Fruit fly (Drosophila melanogaster) whole organism, embryonic: Measurements from ENCODE around the gene Utx.
A peak's percentile ranks its signal among the peaks of the same experiment; 100 is the strongest.

ENCODE experiments used
- ATbp ChIP-seq: fragments of 200-800 bp; sonication (Bioruptor generic); optimal IDR thresholded peaks from 2 replicates; lab custom pipeline; 2017; ENCODE audit warnings: missing biosample characterization, mild to moderate bottlenecking, missing genetic modification characterization, missing genetic modification reagents
- BEAF-32 ChIP-seq: fragments of 200-800 bp; sonication (Bioruptor generic); optimal IDR thresholded peaks from 3 replicates; lab custom pipeline; 2017; ENCODE audit warnings: missing biosample characterization, missing genetic modification characterization, mild to moderate bottlenecking, moderate library complexity, missing genetic modification reagents
- CG1024 ChIP-seq: fragments of 200-800 bp; sonication (Bioruptor generic); IDR thresholded peaks from 2 replicates; pipeline ENCODE4 v1.3.6; 2022; ENCODE audit warnings: missing biosample characterization, missing genetic modification characterization
- CG10565 ChIP-seq: fragments of 200-800 bp; sonication (Bioruptor generic); optimal IDR thresholded peaks from 3 replicates; lab custom pipeline; 2016; ENCODE audit warnings: missing biosample characterization, mild to moderate bottlenecking, missing genetic modification characterization
- CG11093 ChIP-seq: fragments of 200-800 bp; sonication (Bioruptor generic); IDR thresholded peaks from 3 replicates; pipeline ENCODE4 v1.3.6; 2022; ENCODE audit warnings: missing biosample characterization, missing genetic modification characterization
- CG13424 ChIP-seq: fragments of 200-800 bp; sonication (Bioruptor generic); optimal IDR thresholded peaks from 2 replicates; lab custom pipeline; 2019; ENCODE audit warnings: missing biosample characterization, mild to moderate bottlenecking, missing genetic modification characterization, moderate library complexity
- CG14050 ChIP-seq: fragments of 200-800 bp; sonication (Bioruptor generic); IDR thresholded peaks from 3 replicates; pipeline ENCODE4 v1.3.6; 2022; ENCODE audit warnings: missing biosample characterization, missing genetic modification characterization
- CG14860 ChIP-seq: fragments of 200-800 bp; sonication (Bioruptor generic); IDR thresholded peaks from 3 replicates; pipeline ENCODE4 v1.3.6; 2022; ENCODE audit warnings: missing biosample characterization, missing genetic modification characterization; ENCODE audit not compliant: partially characterized antibody
- CG1603 ChIP-seq: fragments of 200-800 bp; sonication (Bioruptor generic); optimal IDR thresholded peaks from 2 replicates; lab custom pipeline; 2019; ENCODE audit warnings: missing biosample characterization, mild to moderate bottlenecking, missing genetic modification characterization, moderate library complexity
- CG17361 ChIP-seq: fragments of 200-800 bp; sonication (Bioruptor generic); IDR thresholded peaks from 3 replicates; pipeline ENCODE4 v1.3.6; 2022; ENCODE audit warnings: missing biosample characterization, missing genetic modification characterization
- CG2875 ChIP-seq: fragments of 200-800 bp; sonication (Bioruptor generic); optimal IDR thresholded peaks from 2 replicates; lab custom pipeline; 2017; ENCODE audit warnings: missing biosample characterization, mild to moderate bottlenecking, missing genetic modification characterization, missing genetic modification reagents
- CG3281 ChIP-seq: fragments of 200-800 bp; sonication (Bioruptor generic); optimal IDR thresholded peaks from 3 replicates; lab custom pipeline; 2017; ENCODE audit warnings: missing biosample characterization, mild to moderate bottlenecking, missing genetic modification characterization
- CG34422 ChIP-seq: fragments of 200-800 bp; sonication (Bioruptor generic); IDR thresholded peaks from 3 replicates; pipeline ENCODE4 v1.3.6; 2022; ENCODE audit warnings: missing biosample characterization, missing genetic modification characterization
- CG3847 ChIP-seq: fragments of 200-800 bp; sonication (Bioruptor generic); IDR thresholded peaks from 2 replicates; pipeline ENCODE4 v1.3.6; 2022; ENCODE audit warnings: missing biosample characterization, missing genetic modification characterization
- CG4282 ChIP-seq: fragments of 200-800 bp; sonication (Bioruptor generic); optimal IDR thresholded peaks from 2 replicates; lab custom pipeline; 2016; ENCODE audit warnings: missing biosample characterization, missing genetic modification characterization
- CG4820 ChIP-seq: fragments of 200-800 bp; sonication (Bioruptor generic); optimal IDR thresholded peaks from 3 replicates; lab custom pipeline; 2016; ENCODE audit warnings: missing biosample characterization, missing genetic modification characterization
- CG5245 ChIP-seq: fragments of 200-800 bp; sonication (Bioruptor generic); optimal IDR thresholded peaks from 3 replicates; lab custom pipeline; 2016; ENCODE audit warnings: missing biosample characterization, missing genetic modification characterization
- CG6854 ChIP-seq: fragments of 200-800 bp; sonication (Bioruptor generic); optimal IDR thresholded peaks from 3 replicates; lab custom pipeline; 2017; ENCODE audit warnings: missing biosample characterization, mild to moderate bottlenecking, missing genetic modification characterization
- CG7745 ChIP-seq: fragments of 200-800 bp; sonication (Bioruptor generic); optimal IDR thresholded peaks from 2 replicates; lab custom pipeline; 2018; ENCODE audit warnings: missing biosample characterization, mild to moderate bottlenecking, missing genetic modification characterization, moderate library complexity
- CG8478 ChIP-seq: fragments of >200 bp; optimal IDR thresholded peaks from 2 replicates; lab custom pipeline; 2018
- CG9797 ChIP-seq: fragments of 200-800 bp; sonication (Bioruptor generic); optimal IDR thresholded peaks from 3 replicates; lab custom pipeline; 2018; ENCODE audit warnings: missing biosample characterization, mild to moderate bottlenecking, missing genetic modification characterization
- CkIIα-i1 ChIP-seq: fragments of 200-800 bp; sonication (Bioruptor generic); IDR thresholded peaks from 2 replicates; pipeline ENCODE4 v1.3.6; 2022; ENCODE audit warnings: missing biosample characterization, missing genetic modification characterization
- CrebB ChIP-seq: fragments of 200-800 bp; sonication (Bioruptor generic); optimal IDR thresholded peaks from 3 replicates; lab custom pipeline; 2018; ENCODE audit warnings: missing biosample characterization, mild to moderate bottlenecking, missing genetic modification characterization
- Dfd ChIP-seq, 2 experiments: fragments of >200 bp; optimal IDR thresholded peaks; 2 replicates each; lab custom pipeline; 2017; ENCODE audit warnings: missing biosample characterization in 2 of 2, missing genetic modification characterization in 2 of 2
- Dp ChIP-seq: fragments of 200-800 bp; sonication (Bioruptor generic); optimal IDR thresholded peaks from 2 replicates; lab custom pipeline; 2018; ENCODE audit warnings: missing biosample characterization, mild to moderate bottlenecking, missing genetic modification characterization, moderate library complexity
- Dref ChIP-seq: fragments of 200-800 bp; sonication (Bioruptor generic); IDR thresholded peaks from 2 replicates; pipeline ENCODE4 v1.3.6; 2022; ENCODE audit warnings: missing biosample characterization, missing genetic modification characterization
- Elba2 ChIP-seq: fragments of 200-800 bp; sonication (Bioruptor generic); optimal IDR thresholded peaks from 3 replicates; lab custom pipeline; 2016; ENCODE audit warnings: missing biosample characterization, missing genetic modification characterization
- Fer1 ChIP-seq: fragments of 200-800 bp; sonication (Bioruptor generic); optimal IDR thresholded peaks from 2 replicates; lab custom pipeline; 2017; ENCODE audit warnings: missing biosample characterization, mild to moderate bottlenecking, missing genetic modification characterization
- HmgZ ChIP-seq: fragments of 200-800 bp; sonication (Bioruptor generic); optimal IDR thresholded peaks from 2 replicates; lab custom pipeline; 2018; ENCODE audit warnings: missing biosample characterization, mild to moderate bottlenecking, missing genetic modification characterization
- Jarid2 ChIP-seq: fragments of 200-800 bp; sonication (Bioruptor generic); optimal IDR thresholded peaks from 3 replicates; lab custom pipeline; 2017; ENCODE audit warnings: mild to moderate bottlenecking, missing biosample characterization, missing genetic modification reagents, missing genetic modification characterization
- Mad ChIP-seq: fragments of 200-800 bp; sonication (Bioruptor generic); optimal IDR thresholded peaks from 2 replicates; lab custom pipeline; 2016; ENCODE audit warnings: missing biosample characterization, missing genetic modification characterization
- Nf-YC ChIP-seq: fragments of 200-800 bp; optimal IDR thresholded peaks from 3 replicates; lab custom pipeline; 2019; ENCODE audit warnings: missing biosample characterization, mild to moderate bottlenecking, missing genetic modification characterization, moderate library complexity
- Tbp ChIP-seq: fragments of >200 bp; optimal IDR thresholded peaks from 2 replicates; lab custom pipeline; 2018; ENCODE audit warnings: missing biosample characterization, missing genetic modification characterization
- bcd ChIP-seq: fragments of 200-800 bp; sonication (Bioruptor generic); optimal IDR thresholded peaks from 2 replicates; lab custom pipeline; 2017; ENCODE audit warnings: missing biosample characterization, mild to moderate bottlenecking, missing genetic modification characterization
- cad ChIP-seq: fragments of >200 bp; optimal IDR thresholded peaks from 2 replicates; lab custom pipeline; 2017; ENCODE audit warnings: missing biosample characterization, missing genetic modification characterization
- cwo ChIP-seq: fragments of 200-800 bp; sonication (Bioruptor generic); optimal IDR thresholded peaks from 3 replicates; lab custom pipeline; 2017; ENCODE audit warnings: missing biosample characterization, missing genetic modification characterization, mild to moderate bottlenecking, moderate library complexity, missing genetic modification reagents
- dmrt11E ChIP-seq: fragments of 200-800 bp; sonication (Bioruptor generic); optimal IDR thresholded peaks from 3 replicates; lab custom pipeline; 2018; ENCODE audit warnings: missing biosample characterization, mild to moderate bottlenecking, missing genetic modification characterization, moderate library complexity
- dmrt99B ChIP-seq: fragments of 200-800 bp; sonication (Bioruptor generic); optimal IDR thresholded peaks from 2 replicates; lab custom pipeline; 2018; ENCODE audit warnings: missing biosample characterization, mild to moderate bottlenecking, missing genetic modification characterization, moderate library complexity
- gce ChIP-seq: fragments of 200-800 bp; sonication (Bioruptor generic); IDR thresholded peaks from 3 replicates; pipeline ENCODE4 v1.3.6; 2022; ENCODE audit warnings: missing biosample characterization, missing genetic modification characterization
- grn ChIP-seq: fragments of 200-800 bp; sonication (Bioruptor generic); optimal IDR thresholded peaks from 3 replicates; lab custom pipeline; 2017; ENCODE audit warnings: missing biosample characterization, missing genetic modification characterization
- gro ChIP-seq: fragments of 200-800 bp; sonication (Bioruptor generic); optimal IDR thresholded peaks from 2 replicates; lab custom pipeline; 2016; ENCODE audit warnings: missing biosample characterization, missing genetic modification characterization
- hbn ChIP-seq: fragments of 200-800 bp; sonication (Bioruptor generic); IDR thresholded peaks from 2 replicates; pipeline ENCODE4 v1.3.6; 2022; ENCODE audit warnings: missing biosample characterization, missing genetic modification characterization; ENCODE audit not compliant: partially characterized antibody
- hth ChIP-seq: fragments of >200 bp; optimal IDR thresholded peaks from 2 replicates; lab custom pipeline; 2017; ENCODE audit warnings: inconsistent platforms
- kay ChIP-seq: fragments of 200-800 bp; sonication (Bioruptor generic); optimal IDR thresholded peaks from 2 replicates; lab custom pipeline; 2016; ENCODE audit warnings: missing biosample characterization, missing genetic modification characterization
- klu ChIP-seq: fragments of 200-800 bp; sonication (Bioruptor generic); IDR thresholded peaks from 2 replicates; pipeline ENCODE4 v1.3.6; 2022; ENCODE audit warnings: missing biosample characterization, missing genetic modification characterization
- nau ChIP-seq: fragments of 200-800 bp; sonication (Bioruptor generic); optimal IDR thresholded peaks from 3 replicates; lab custom pipeline; 2017; ENCODE audit warnings: missing biosample characterization, mild to moderate bottlenecking, missing genetic modification characterization, missing genetic modification reagents
- nerfin-1 ChIP-seq: fragments of 200-800 bp; sonication (Bioruptor generic); optimal IDR thresholded peaks from 3 replicates; lab custom pipeline; 2019; ENCODE audit warnings: missing biosample characterization, mild to moderate bottlenecking, missing genetic modification characterization, moderate library complexity
- ro ChIP-seq: fragments of 200-800 bp; sonication (Bioruptor generic); IDR thresholded peaks from 2 replicates; pipeline ENCODE4 v1.3.6; 2022; ENCODE audit warnings: missing biosample characterization, missing genetic modification characterization
- sens-2 ChIP-seq: fragments of 200-800 bp; sonication (Bioruptor generic); IDR thresholded peaks from 2 replicates; pipeline ENCODE4 v1.3.6; 2022; ENCODE audit warnings: missing biosample characterization, missing genetic modification characterization
- so ChIP-seq: fragments of 200-800 bp; sonication (Bioruptor generic); IDR thresholded peaks from 3 replicates; pipeline ENCODE4 v1.3.6; 2022; ENCODE audit warnings: missing biosample characterization, missing genetic modification characterization
- sr ChIP-seq: fragments of 200-800 bp; sonication (Bioruptor generic); IDR thresholded peaks from 3 replicates; pipeline ENCODE4 v1.3.6; 2022; ENCODE audit warnings: missing biosample characterization, missing genetic modification characterization
- toy ChIP-seq: fragments of 200-800 bp; sonication (Bioruptor generic); IDR thresholded peaks from 2 replicates; pipeline ENCODE4 v1.3.6; 2022; ENCODE audit warnings: missing biosample characterization, missing genetic modification characterization
- unpg ChIP-seq: fragments of 200-800 bp; sonication (Bioruptor generic); optimal IDR thresholded peaks from 3 replicates; lab custom pipeline; 2018; ENCODE audit warnings: missing biosample characterization, mild to moderate bottlenecking, missing genetic modification characterization, moderate library complexity

Utx gene

dm6 chr2L:10230455-10230854, 48.2 kb downstream of the Utx start (continued):
- TF ChIP-seq CG3281 (GFP tag; lab: Kevin White, UChicago) (no peak), hbn (GFP tag; lab: Robert Waterston, UW) (0 out of 2 replicates have a peak, but pooled peaks have one; percentile 30), Elba2 (GFP tag; lab: Kevin White, UChicago) (no peak), nerfin-1 (no peak), sens-2 (GFP tag; lab: Robert Waterston, UW) (no peak), CG11093 (GFP tag; lab: Robert Waterston, UW) (no peak), Dfd (GFP tag; optimal IDR thresholded peaks at IDR 0.05; lab: Kevin White, UChicago) (no peak), unpg (GFP tag; lab: Kevin White, UChicago) (no peak), CG2875 (GFP tag; lab: Kevin White, UChicago) (no peak), toy (GFP tag; lab: Robert Waterston, UW) (no peak), so (no peak), kay (no peak), CG4282 (GFP tag; lab: Kevin White, UChicago) (no peak), Nf-YC (tag; lab: Kevin White, UChicago) (no peak), ro (GFP tag; lab: Robert Waterston, UW) (no peak), cwo (no peak), Fer1 (GFP tag; lab: Kevin White, UChicago) (no peak), bcd (GFP tag; lab: Kevin White, UChicago) (no peak), CG10565 (GFP tag; lab: Kevin White, UChicago) (no peak), CG4820 (GFP tag; lab: Kevin White, UChicago) (no peak), klu (GFP tag; lab: Robert Waterston, UW) (no peak), CG17361 (0 out of 3 replicates have a peak, but pooled peaks have one; percentile 10), BEAF-32 (GFP tag; lab: Kevin White, UChicago) (peak; percentile 62), CG7745 (tag; lab: Kevin White, UChicago) (no peak), gro (GFP tag; lab: Kevin White, UChicago) (no peak), sr (GFP tag; lab: Robert Waterston, UW) (no peak), CG14860 (0 out of 3 replicates have a peak, but pooled peaks have one; percentile 35), dmrt11E (no peak), CkIIα-i1 (GFP tag; lab: Robert Waterston, UW) (no peak), Jarid2 (GFP tag; lab: Kevin White, UChicago) (no peak), CG1603 (peak; percentile 7), hth (no peak), CG1024 (GFP tag; lab: Robert Waterston, UW) (no peak), CG14050 (GFP tag; lab: Robert Waterston, UW) (no peak), CG3847 (no peak), CG9797 (peak; percentile 28), cad (no peak), CG6854 (no peak), Dref (peak; percentile 55), Dp (no peak), ATbp (GFP tag; lab: Kevin White, UChicago) (no peak), gce (GFP tag; lab: Robert Waterston, UW) (no peak), CG8478 (lab: Kevin White, UChicago) (no peak), HmgZ (tag; lab: Kevin White, UChicago) (no peak), CG5245 (GFP tag; lab: Kevin White, UChicago) (no peak), grn (GFP tag; lab: Kevin White, UChicago) (no peak), Mad (GFP tag; lab: Kevin White, UChicago) (no peak), CG13424 (tag; lab: Kevin White, UChicago) (no peak), CrebB (tag; lab: Kevin White, UChicago) (no peak), CG34422 (GFP tag; lab: Robert Waterston, UW) (no peak), nau (no peak), dmrt99B (tag; lab: Kevin White, UChicago) (no peak), Tbp (GFP tag; lab: Kevin White, UChicago) (no peak)
